Worm (Caenorhabditis elegans) whole organism, young adult: Measurements from ENCODE around the gene xbp-1.

Experiments used
- C17E4.6 ChIP-seq: fragments of 200-800 bp; sonication (Bioruptor generic); IDR thresholded peaks from 2 replicates; pipeline ENCODE4 v1.3.6; 2022; ENCODE audit warnings: missing genetic modification reagents, missing genetic modification characterization, missing compliant biosample characterization
- bed-1 ChIP-seq: fragments of 200-800 bp; sonication (Bioruptor generic); IDR thresholded peaks from 2 replicates; pipeline ENCODE4 v1.3.6; 2022; ENCODE audit warnings: missing genetic modification reagents, missing genetic modification characterization, missing compliant biosample characterization
- nfya-1 ChIP-seq: sonication (generic microtip); optimal IDR thresholded peaks from 2 replicates; lab custom pipeline; 2017; ENCODE audit warnings: antibody characterized with exemption, missing compliant biosample characterization, missing genetic modification characterization, borderline replicate concordance; ENCODE audit not compliant: insufficient read depth
- pha-4 ChIP-seq: fragments of 150-350 bp; sonication (generic microtip); optimal IDR thresholded peaks from 2 replicates; lab custom pipeline; 2014; ENCODE audit warnings: missing biosample characterization, missing genetic modification reagents, missing genetic modification characterization
- snpc-4 ChIP-seq, 5 experiments: fragments of 150-350 bp in 1 of 5; sonication (generic microtip) in 4 of 5; optimal IDR thresholded peaks; 2 replicates each; lab custom pipeline; 2014 to 2018; ENCODE audit warnings: missing genetic modification characterization in 5 of 5, missing biosample characterization in 3 of 5, antibody characterized with exemption in 2 of 5, mild to moderate bottlenecking in 2 of 5, missing compliant biosample characterization in 2 of 5, missing genotype in 2 of 5, moderate library complexity in 2 of 5, missing genetic modification reagents in 1 of 5
- unc-62 ChIP-seq: fragments of 150-350 bp; optimal IDR thresholded peaks from 2 replicates; lab custom pipeline; 2014; ENCODE audit warnings: missing biosample characterization, missing genetic modification reagents, missing genetic modification characterization

DNA sequence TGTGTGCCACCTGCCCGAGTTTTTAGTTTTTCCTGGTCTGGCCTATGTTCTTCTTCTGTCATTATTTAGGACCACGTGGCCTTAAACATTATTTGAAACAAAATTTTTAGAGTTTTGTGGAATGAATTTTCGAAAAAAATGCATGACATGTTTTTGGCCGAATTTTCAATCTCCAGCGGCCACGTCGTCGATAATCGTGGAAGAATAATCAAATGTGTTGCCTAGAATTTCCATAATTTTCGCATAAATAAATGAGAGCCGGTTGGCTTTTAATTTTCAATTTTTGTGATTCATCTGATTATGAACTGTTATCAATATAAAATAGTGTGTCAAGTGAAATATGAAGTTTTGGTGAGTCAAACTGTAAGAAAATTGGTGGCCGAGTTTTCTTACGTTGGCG is 32.7 kb upstream of the xbp-1 start, which contains the start of gene C01G12.16:
- TF ChIP-seq C17E4.6 (GFP tag; lab: Robert Waterston, UW) (no peak), pha-4 (no peak), unc-62 (GFP tag; lab: Kevin White, UChicago) (no peak), nfya-1 (tag; lab: Kevin White, UChicago) (no peak), bed-1 (no peak), snpc-4 (GFP tag; optimal IDR thresholded peaks at IDR 0.05; lab: Kevin White, UChicago) (no peak), snpc-4 (tag; optimal IDR thresholded peaks at IDR 0.05; lab: Kevin White, UChicago) (no peak)
